Fruit fly (Drosophila melanogaster): ENCODE measurements around the gene CG1578.

CG1578 gene

dm6 chrX:11857522-11858438 lies 41.4 kb upstream of the CG1578 start (continued):
- TF ChIP-seq vvl (GFP tag; IDR thresholded peaks at IDR 0.05) (peak; percentile 90), GATAe (GFP tag; conservative IDR thresholded peaks at IDR 0.05) (peak; percentile 36; the same call in 1 of the 2 replicates), CG32772 (GFP tag; IDR thresholded peaks at IDR 0.05) (peak; percentile 84), trem (tag; optimal IDR thresholded peaks at IDR 0.05) (peak; percentile 33), caup (GFP tag; optimal IDR thresholded peaks at IDR 0.05; ENCODE audit: severe bottlenecking) (peak; percentile 23), Usf (GFP tag; optimal IDR thresholded peaks at IDR 0.05) (peak; percentile 69), CG16863 (GFP tag; optimal IDR thresholded peaks at IDR 0.05) (peak; percentile 35), sc (optimal IDR thresholded peaks at IDR 0.05) (no peak), sc (GFP tag; optimal IDR thresholded peaks at IDR 0.05) (peak; percentile 55), gt (GFP tag; IDR thresholded peaks at IDR 0.05) (peak; percentile 67), luna (GFP tag; optimal IDR thresholded peaks at IDR 0.05) (peak; percentile 25), toy (GFP tag; IDR thresholded peaks at IDR 0.05) (no peak), sim (GFP tag; IDR thresholded peaks at IDR 0.05) (peak; percentile 83), vnd (GFP tag; IDR thresholded peaks at IDR 0.05; ENCODE audit: partially characterized antibody) (no peak), E2f1 (GFP tag; IDR thresholded peaks at IDR 0.05) (peak; percentile 70), CG6654 (GFP tag; optimal IDR thresholded peaks at IDR 0.05) (peak; percentile 12), CG1603 (tag; optimal IDR thresholded peaks at IDR 0.05) (peak; percentile 67), bowl (GFP tag; IDR thresholded peaks at IDR 0.05) (peak; percentile 36; the same call in 1 of the 2 replicates), Pdp1 (GFP tag; optimal IDR thresholded peaks at IDR 0.05) (peak; percentile 81 to 82), hkb (optimal IDR thresholded peaks at IDR 0.05) (no peak), hkb (GFP tag; IDR thresholded peaks at IDR 0.05) (peak; percentile 80), kah (GFP tag; optimal IDR thresholded peaks at IDR 0.05) (peak; percentile 49), CG4707 (GFP tag; optimal IDR thresholded peaks at IDR 0.05) (peak; percentile 64), kay (GFP tag; optimal IDR thresholded peaks at IDR 0.05) (peak; percentile 33), trh (GFP tag; optimal IDR thresholded peaks at IDR 0.05) (peak; percentile 56), inv (GFP tag; IDR thresholded peaks at IDR 0.05; ENCODE audit: partially characterized antibody) (no peak), CG7372 (GFP tag; IDR thresholded peaks at IDR 0.05) (peak; percentile 78), CG14965 (GFP tag; optimal IDR thresholded peaks at IDR 0.05; ENCODE audit: borderline replicate concordance) (no peak), HHEX (GFP tag; optimal IDR thresholded peaks at IDR 0.05) (peak; percentile 32), hth (optimal IDR thresholded peaks at IDR 0.05) (no peak), CG7745 (tag; optimal IDR thresholded peaks at IDR 0.05) (no peak), sna (GFP tag; IDR thresholded peaks at IDR 0.05; ENCODE audit: partially characterized antibody) (no peak), CG12071 (GFP tag; optimal IDR thresholded peaks at IDR 0.05) (peak; percentile 54), CG4854 (GFP tag; optimal IDR thresholded peaks at IDR 0.05) (peak; percentile 11), shn (GFP tag; optimal IDR thresholded peaks at IDR 0.05) (peak; percentile 6), CG3163 (GFP tag; optimal IDR thresholded peaks at IDR 0.05) (no peak), Adf1 (GFP tag; IDR thresholded peaks at IDR 0.05) (no peak), cg (GFP tag; optimal IDR thresholded peaks at IDR 0.05) (no peak), CG12391 (tag; optimal IDR thresholded peaks at IDR 0.05) (peak; percentile 78), Ptx1 (GFP tag; IDR thresholded peaks at IDR 0.05) (peak; percentile 89), zfh1 (GFP tag; IDR thresholded peaks at IDR 0.05) (peak; percentile 86), CG12155 (GFP tag; optimal IDR thresholded peaks at IDR 0.05) (peak; percentile 45), CTCF (GFP tag; optimal IDR thresholded peaks at IDR 0.05) (peak; percentile 55), ham (GFP tag; IDR thresholded peaks at IDR 0.05) (no peak), z (GFP tag; IDR thresholded peaks at IDR 0.05) (0 out of 3 replicates have a peak, but pooled peaks have one; percentile 6), Dll (GFP tag; IDR thresholded peaks at IDR 0.05; ENCODE audit: partially characterized antibody) (no peak), CG8281 (tag; optimal IDR thresholded peaks at IDR 0.05) (peak; percentile 74), dysf (GFP tag; IDR thresholded peaks at IDR 0.05) (peak; percentile 89), usp (GFP tag; optimal IDR thresholded peaks at IDR 0.05) (no peak), gcm (GFP tag; optimal IDR thresholded peaks at IDR 0.05) (peak; percentile 67)

Data from whole organism, embryonic.